Fruit fly (Drosophila melanogaster) whole organism, embryonic: ENCODE data around the gene Ubi-p5E.

Source experiments
- CG1024 ChIP-seq: fragments of 200-800 bp; sonication (Bioruptor generic); IDR thresholded peaks from 2 replicates; pipeline ENCODE4 v1.3.6; 2022; ENCODE audit warnings: missing biosample characterization, missing genetic modification characterization
- CG10462 ChIP-seq: fragments of 200-800 bp; sonication (Bioruptor generic); optimal IDR thresholded peaks from 2 replicates; lab custom pipeline; 2016; ENCODE audit warnings: missing biosample characterization, missing genetic modification characterization
- CG10565 ChIP-seq: fragments of 200-800 bp; sonication (Bioruptor generic); optimal IDR thresholded peaks from 3 replicates; lab custom pipeline; 2016; ENCODE audit warnings: missing biosample characterization, mild to moderate bottlenecking, missing genetic modification characterization
- CG12071 ChIP-seq: fragments of 200-800 bp; sonication (Bioruptor generic); optimal IDR thresholded peaks from 3 replicates; lab custom pipeline; 2018; ENCODE audit warnings: missing biosample characterization, mild to moderate bottlenecking, missing genetic modification characterization
- CG12104 ChIP-seq: fragments of 200-800 bp; sonication (Bioruptor generic); optimal IDR thresholded peaks from 3 replicates; lab custom pipeline; 2016; ENCODE audit warnings: missing biosample characterization, missing genetic modification characterization
- CG14965 ChIP-seq: fragments of 200-800 bp; sonication (Bioruptor generic); optimal IDR thresholded peaks from 2 replicates; lab custom pipeline; 2016; ENCODE audit warnings: missing biosample characterization, missing genetic modification characterization, borderline replicate concordance
- CG16863 ChIP-seq: fragments of 200-800 bp; sonication (Bioruptor generic); optimal IDR thresholded peaks from 3 replicates; lab custom pipeline; 2016; ENCODE audit warnings: missing biosample characterization, missing genetic modification characterization
- CG18619 ChIP-seq: fragments of 200-800 bp; sonication (Bioruptor generic); optimal IDR thresholded peaks from 3 replicates; lab custom pipeline; 2017; ENCODE audit warnings: missing biosample characterization, mild to moderate bottlenecking, missing genetic modification characterization
- CG2712 ChIP-seq: fragments of 200-800 bp; optimal IDR thresholded peaks from 3 replicates; lab custom pipeline; 2019; ENCODE audit warnings: missing biosample characterization, mild to moderate bottlenecking, missing genetic modification characterization, moderate library complexity
- CG4707 ChIP-seq: fragments of 200-800 bp; sonication (Bioruptor generic); optimal IDR thresholded peaks from 2 replicates; lab custom pipeline; 2018; ENCODE audit warnings: missing biosample characterization, mild to moderate bottlenecking, missing genetic modification characterization, moderate library complexity
- CG5953 ChIP-seq: fragments of 200-800 bp; sonication (Bioruptor generic); IDR thresholded peaks from 2 replicates; pipeline ENCODE4 v1.3.6; 2022; ENCODE audit warnings: missing biosample characterization, missing genetic modification characterization
- CG6254 ChIP-seq: fragments of 200-800 bp; sonication (Bioruptor generic); optimal IDR thresholded peaks from 3 replicates; lab custom pipeline; 2017; ENCODE audit warnings: mild to moderate bottlenecking, missing biosample characterization, missing genetic modification reagents, missing genetic modification characterization
- CG6765 ChIP-seq: fragments of 200-800 bp; sonication (Bioruptor generic); optimal IDR thresholded peaks from 3 replicates; lab custom pipeline; 2017; ENCODE audit warnings: missing biosample characterization, mild to moderate bottlenecking, missing genetic modification characterization
- CG7987 ChIP-seq: fragments of 200-800 bp; sonication (Bioruptor generic); optimal IDR thresholded peaks from 2 replicates; lab custom pipeline; 2018; ENCODE audit warnings: missing biosample characterization, mild to moderate bottlenecking, missing genetic modification characterization, moderate library complexity
- CG8290 ChIP-seq, 3 experiments: fragments of 200-800 bp; sonication (Bioruptor generic); optimal IDR thresholded peaks; 2 replicates each; lab custom pipeline; 2016 to 2019; ENCODE audit warnings: missing biosample characterization in 3 of 3, missing genetic modification characterization in 3 of 3, mild to moderate bottlenecking in 2 of 3, moderate library complexity in 1 of 3
- CG9609 ChIP-seq: fragments of 200-800 bp; sonication (Bioruptor generic); optimal IDR thresholded peaks from 3 replicates; lab custom pipeline; 2016; ENCODE audit warnings: missing biosample characterization, missing genetic modification characterization
- CkIIα-i1 ChIP-seq: fragments of 200-800 bp; sonication (Bioruptor generic); IDR thresholded peaks from 2 replicates; pipeline ENCODE4 v1.3.6; 2022; ENCODE audit warnings: missing biosample characterization, missing genetic modification characterization
- CrebB ChIP-seq: fragments of 200-800 bp; sonication (Bioruptor generic); optimal IDR thresholded peaks from 3 replicates; lab custom pipeline; 2018; ENCODE audit warnings: missing biosample characterization, mild to moderate bottlenecking, missing genetic modification characterization
- Fer3 ChIP-seq: fragments of 200-800 bp; sonication (Bioruptor generic); optimal IDR thresholded peaks from 2 replicates; lab custom pipeline; 2018; ENCODE audit warnings: missing biosample characterization, mild to moderate bottlenecking, missing genetic modification characterization, moderate library complexity
- HLH54F ChIP-seq: fragments of 200-800 bp; sonication (Bioruptor generic); optimal IDR thresholded peaks from 3 replicates; lab custom pipeline; 2016; ENCODE audit warnings: missing biosample characterization, missing genetic modification characterization
- Med ChIP-seq: fragments of 200-800 bp; sonication (Bioruptor generic); peaks from one replicate; lab custom pipeline; 2016; ENCODE audit warnings: missing biosample characterization, missing genetic modification characterization, mild to moderate bottlenecking, inconsistent platforms, moderate library complexity
- NC2α ChIP-seq: fragments of 200-800 bp; sonication (Bioruptor generic); optimal IDR thresholded peaks from 2 replicates; lab custom pipeline; 2016; ENCODE audit warnings: missing biosample characterization, missing genetic modification characterization
- PHDP ChIP-seq: fragments of 200-800 bp; sonication (Bioruptor generic); optimal IDR thresholded peaks from 3 replicates; lab custom pipeline; 2018; ENCODE audit warnings: missing biosample characterization, mild to moderate bottlenecking, missing genetic modification characterization, moderate library complexity
- Ravus ChIP-seq: fragments of 200-800 bp; sonication (Bioruptor generic); IDR thresholded peaks from 2 replicates; pipeline ENCODE4 v1.3.6; 2022; ENCODE audit warnings: missing biosample characterization, missing genetic modification characterization
- Scr ChIP-seq: fragments of 200-800 bp; sonication (Bioruptor generic); IDR thresholded peaks from 2 replicates; pipeline ENCODE4 v1.3.6; 2022; ENCODE audit warnings: missing biosample characterization, missing genetic modification characterization; ENCODE audit not compliant: partially characterized antibody
- Xrp1 ChIP-seq: fragments of 200-800 bp; sonication (Bioruptor generic); IDR thresholded peaks from 2 replicates; pipeline ENCODE4 v1.3.6; 2022; ENCODE audit warnings: missing biosample characterization, missing genetic modification characterization
- ara ChIP-seq: fragments of 200-800 bp; sonication (Bioruptor generic); IDR thresholded peaks from 2 replicates; pipeline ENCODE4 v1.3.6; 2022; ENCODE audit warnings: missing biosample characterization, missing genetic modification characterization
- br ChIP-seq: fragments of >200 bp; optimal IDR thresholded peaks from 2 replicates; lab custom pipeline; 2017
- bsh ChIP-seq, 2 experiments: fragments of 200-800 bp; sonication (Bioruptor generic); optimal IDR thresholded peaks; 2 replicates each; lab custom pipeline; 2017 to 2018; ENCODE audit warnings: mild to moderate bottlenecking in 2 of 2, missing biosample characterization in 2 of 2, missing genetic modification characterization in 2 of 2, moderate library complexity in 1 of 2
- chn ChIP-seq: fragments of 200-800 bp; sonication (Bioruptor generic); optimal IDR thresholded peaks from 2 replicates; lab custom pipeline; 2016; ENCODE audit warnings: missing biosample characterization, missing genetic modification characterization
- gcm ChIP-seq: fragments of 200-800 bp; sonication (Bioruptor generic); optimal IDR thresholded peaks from 2 replicates; lab custom pipeline; 2019; ENCODE audit warnings: missing biosample characterization, mild to moderate bottlenecking, missing genetic modification characterization, moderate library complexity
- gem ChIP-seq: fragments of 200-800 bp; sonication (Bioruptor generic); optimal IDR thresholded peaks from 2 replicates; lab custom pipeline; 2019; ENCODE audit warnings: missing biosample characterization, mild to moderate bottlenecking, missing genetic modification characterization, moderate library complexity
- hb ChIP-seq: fragments of 200-800 bp; sonication (Bioruptor generic); IDR thresholded peaks from 3 replicates; pipeline ENCODE4 v1.3.6; 2022; ENCODE audit warnings: missing biosample characterization, missing genetic modification characterization; ENCODE audit not compliant: partially characterized antibody
- klu ChIP-seq: fragments of 200-800 bp; sonication (Bioruptor generic); IDR thresholded peaks from 2 replicates; pipeline ENCODE4 v1.3.6; 2022; ENCODE audit warnings: missing biosample characterization, missing genetic modification characterization
- kni ChIP-seq: fragments of 200-800 bp; sonication (Bioruptor generic); optimal IDR thresholded peaks from 3 replicates; lab custom pipeline; 2017; ENCODE audit warnings: mild to moderate bottlenecking, missing biosample characterization, missing genetic modification reagents, missing genetic modification characterization
- lab ChIP-seq: fragments of 200-800 bp; sonication (Bioruptor generic); optimal IDR thresholded peaks from 3 replicates; lab custom pipeline; 2017; ENCODE audit warnings: missing biosample characterization, missing genetic modification characterization, mild to moderate bottlenecking, moderate library complexity, missing genetic modification reagents
- lmd ChIP-seq: fragments of 200-800 bp; sonication (Bioruptor generic); IDR thresholded peaks from 2 replicates; pipeline ENCODE4 v1.3.6; 2022; ENCODE audit warnings: missing biosample characterization, missing genetic modification characterization
- lola ChIP-seq, 3 experiments: fragments of >200 bp in 2 of 3; fragments of 200-800 bp in 1 of 3; sonication (Bioruptor generic) in 1 of 3; optimal IDR thresholded peaks; 2 replicates each; lab custom pipeline; 2017 to 2019; ENCODE audit warnings: missing biosample characterization in 3 of 3, missing genetic modification characterization in 3 of 3, mild to moderate bottlenecking in 1 of 3, moderate library complexity in 1 of 3
- nom ChIP-seq: fragments of 200-800 bp; sonication (Bioruptor generic); optimal IDR thresholded peaks from 2 replicates; lab custom pipeline; 2017; ENCODE audit warnings: missing biosample characterization, missing genetic modification characterization, mild to moderate bottlenecking, moderate library complexity, missing genetic modification reagents
- onecut ChIP-seq: fragments of 200-800 bp; sonication (Bioruptor generic); IDR thresholded peaks from 2 replicates; pipeline ENCODE4 v1.3.6; 2022; ENCODE audit warnings: missing biosample characterization, missing genetic modification characterization
- otp ChIP-seq: fragments of 200-800 bp; sonication (Bioruptor generic); IDR thresholded peaks from 3 replicates; pipeline ENCODE4, ENCODE4 v1.3.6; 2022; ENCODE audit warnings: missing biosample characterization, missing genetic modification characterization
- pum ChIP-seq: fragments of 200-800 bp; sonication (Bioruptor generic); optimal IDR thresholded peaks from 2 replicates; lab custom pipeline; 2016; ENCODE audit warnings: missing biosample characterization, missing genetic modification characterization
- sens ChIP-seq: fragments of 200-800 bp; sonication (Bioruptor generic); peaks from one replicate; lab custom pipeline; 2016; ENCODE audit warnings: missing biosample characterization, missing genetic modification characterization
- sens-2 ChIP-seq: fragments of 200-800 bp; sonication (Bioruptor generic); IDR thresholded peaks from 2 replicates; pipeline ENCODE4 v1.3.6; 2022; ENCODE audit warnings: missing biosample characterization, missing genetic modification characterization
- sob ChIP-seq: fragments of 200-800 bp; sonication (Bioruptor generic); IDR thresholded peaks from 2 replicates; pipeline ENCODE4 v1.3.6; 2022; ENCODE audit warnings: missing biosample characterization, missing genetic modification characterization
- sr ChIP-seq: fragments of 200-800 bp; sonication (Bioruptor generic); IDR thresholded peaks from 3 replicates; pipeline ENCODE4 v1.3.6; 2022; ENCODE audit warnings: missing biosample characterization, missing genetic modification characterization
- stwl ChIP-seq: fragments of 200-800 bp; sonication (Bioruptor generic); optimal IDR thresholded peaks from 3 replicates; lab custom pipeline; 2018; ENCODE audit warnings: missing biosample characterization, mild to moderate bottlenecking, missing genetic modification characterization, moderate library complexity
- unpg ChIP-seq: fragments of 200-800 bp; sonication (Bioruptor generic); optimal IDR thresholded peaks from 3 replicates; lab custom pipeline; 2018; ENCODE audit warnings: missing biosample characterization, mild to moderate bottlenecking, missing genetic modification characterization, moderate library complexity
- zf30C ChIP-seq: fragments of 200-800 bp; sonication (Bioruptor generic); optimal IDR thresholded peaks from 3 replicates; lab custom pipeline; 2018; ENCODE audit warnings: missing biosample characterization, mild to moderate bottlenecking, missing genetic modification characterization

The Ubi-p5E gene

dm6 chrX:6254617-6255349 is 24.7 kb downstream of the Ubi-p5E start (continued):
- TF ChIP-seq CG6254 (no peak), otp (GFP tag; lab: Robert Waterston, UW) (no peak), sob (GFP tag; lab: Robert Waterston, UW) (no peak), klu (GFP tag; lab: Robert Waterston, UW) (no peak), ara (GFP tag; lab: Robert Waterston, UW) (no peak), sens (GFP tag; lab: Kevin White, UChicago) (peak; percentile 37), gcm (GFP tag; lab: Kevin White, UChicago) (no peak), hb (GFP tag; lab: Robert Waterston, UW) (no peak), stwl (no peak), CG1024 (GFP tag; lab: Robert Waterston, UW) (no peak), gem (tag; lab: Kevin White, UChicago) (no peak), kni (no peak), CG8290 (GFP tag; optimal IDR thresholded peaks at IDR 0.05; lab: Kevin White, UChicago) (no peak), CG8290 (tag; optimal IDR thresholded peaks at IDR 0.05; lab: Kevin White, UChicago) (no peak), NC2α (no peak), pum (GFP tag; lab: Kevin White, UChicago) (no peak), zf30C (GFP tag; lab: Kevin White, UChicago) (no peak), Scr (no peak), Med (GFP tag; lab: Kevin White, UChicago) (peak; percentile 60), nom (GFP tag; lab: Kevin White, UChicago) (no peak)

- TF ChIP-seq CG14965 (peak; percentile 91), PHDP (tag; lab: Kevin White, UChicago) (no peak), Ravus (GFP tag; lab: Robert Waterston, UW) (no peak), chn (GFP tag; lab: Kevin White, UChicago) (no peak), CkIIα-i1 (no peak), lmd (GFP tag; lab: Robert Waterston, UW) (no peak), unpg (GFP tag; lab: Kevin White, UChicago) (no peak), CG5953 (no peak), lab (GFP tag; lab: Kevin White, UChicago) (peak; percentile 7), sr (no peak), sens (GFP tag; lab: Kevin White, UChicago) (peak; percentile 83), CrebB (tag; lab: Kevin White, UChicago) (peak; percentile 8), sens-2 (GFP tag; lab: Robert Waterston, UW) (no peak), Xrp1 (GFP tag; lab: Robert Waterston, UW) (no peak), CG6765 (GFP tag; lab: Kevin White, UChicago) (no peak), CG2712 (tag; lab: Kevin White, UChicago) (no peak), bsh (GFP tag; optimal IDR thresholded peaks at IDR 0.05; lab: Kevin White, UChicago) (peak in 1 of 2 experiments; percentile 19), CG10462 (GFP tag; lab: Kevin White, UChicago) (no peak), Fer3 (tag; lab: Kevin White, UChicago) (no peak), CG9609 (GFP tag; lab: Kevin White, UChicago) (no peak), br (lab: Kevin White, UChicago) (no peak), CG12071 (GFP tag; lab: Kevin White, UChicago) (peak; percentile 16), HLH54F (GFP tag; lab: Kevin White, UChicago) (no peak), CG16863 (GFP tag; lab: Kevin White, UChicago) (no peak), pum (GFP tag; lab: Kevin White, UChicago) (no peak), CG4707 (GFP tag; lab: Kevin White, UChicago) (no peak), CG10565 (GFP tag; lab: Kevin White, UChicago) (no peak), onecut (peak; percentile 29), CG7987 (GFP tag; lab: Kevin White, UChicago) (peak; percentile 11), lola (GFP tag; optimal IDR thresholded peaks at IDR 0.05; lab: Kevin White, UChicago) (no peak), CG12104 (no peak), CG18619 (no peak)
Observed at dm6 chrX:6253701-6254100, 25.7 kb downstream of the Ubi-p5E start.
